Fruit fly (Drosophila melanogaster) whole organism, wandering third instar larva: ENCODE data around the gene Indy.

Source experiments
- Mio ChIP-seq: sonication (Bioruptor generic); optimal IDR thresholded peaks from 2 replicates; lab custom pipeline; 2016; ENCODE audit warnings: missing biosample characterization, missing genetic modification characterization
- OdsH ChIP-seq: fragments of 200-800 bp; sonication (Bioruptor generic); optimal IDR thresholded peaks from 2 replicates; lab custom pipeline; 2016; ENCODE audit warnings: missing biosample characterization, mild to moderate bottlenecking, missing genetic modification characterization
- h ChIP-seq: fragments of 200-800 bp; sonication (Bioruptor generic); optimal IDR thresholded peaks from 3 replicates; lab custom pipeline; 2016; ENCODE audit warnings: missing biosample characterization, mild to moderate bottlenecking, missing genetic modification characterization
- pan ChIP-seq: fragments of >200 bp; optimal IDR thresholded peaks from 2 replicates; lab custom pipeline; 2017
- rgr ChIP-seq: fragments of 200-800 bp; sonication (Bioruptor generic); optimal IDR thresholded peaks from 3 replicates; lab custom pipeline; 2016; ENCODE audit warnings: missing biosample characterization, mild to moderate bottlenecking, missing genetic modification characterization

DNA sequence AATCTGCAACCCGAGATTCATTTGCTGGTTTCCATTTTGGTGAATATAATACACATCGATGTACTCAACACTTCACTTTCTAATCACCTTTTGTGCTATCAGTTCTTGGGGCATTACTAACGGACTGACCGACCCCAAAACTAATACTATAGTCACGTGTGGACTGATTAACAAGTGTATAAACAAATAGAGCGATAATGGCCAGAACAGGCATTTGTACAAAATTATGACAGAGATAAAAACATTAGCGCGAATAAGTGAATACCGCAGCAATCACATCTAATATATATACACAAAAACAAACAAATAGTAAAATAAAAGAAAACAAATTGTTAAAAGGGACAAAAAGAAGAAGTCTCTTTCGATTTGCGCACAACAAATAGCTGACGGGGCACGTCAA lies 35.6 kb downstream of the Indy start:
- no peak for TF ChIP-seq Mio (GFP tag; lab: Kevin White, UChicago)
- no peak for TF ChIP-seq h
- TF ChIP-seq pan (lab: Kevin White, UChicago) = no peak
- TF ChIP-seq OdsH (GFP tag; lab: Kevin White, UChicago) = no peak
- TF ChIP-seq rgr = no peak
